Worm (Caenorhabditis elegans): Measurements from ENCODE around the gene Y56A3A.16.

Y56A3A.16 gene

ce11 chrIII:11946062-11946749 lies 32.1 kb upstream of the Y56A3A.16 start (continued):
- peak; percentile 91 for TF ChIP-seq zip-4 (GFP tag; optimal IDR thresholded peaks at IDR 0.05)
- peak; percentile 99 for TF ChIP-seq nhr-90 (tag; optimal IDR thresholded peaks at IDR 0.05; ENCODE audit: poor library complexity)
- TF ChIP-seq ets-5 (GFP tag; IDR thresholded peaks at IDR 0.05), result no peak
- TF ChIP-seq snpc-4 (tag; optimal IDR thresholded peaks at IDR 0.05), result peak; percentile 81
- TF ChIP-seq unc-86 (tag; optimal IDR thresholded peaks at IDR 0.05), result peak; percentile 96
- TF ChIP-seq C34B4.2 (tag; optimal IDR thresholded peaks at IDR 0.05), result peak; percentile 66
- TF ChIP-seq fkh-8 (tag; optimal IDR thresholded peaks at IDR 0.05), result peak; percentile 95
- peak in 1 of 2 experiments; percentile 100 for TF ChIP-seq ztf-11 (tag; optimal IDR thresholded peaks at IDR 0.05)
- peak; percentile 92 for TF ChIP-seq ceh-63 (GFP tag; optimal IDR thresholded peaks at IDR 0.05)
- TF ChIP-seq irx-1 (tag; optimal IDR thresholded peaks at IDR 0.05), result peak; percentile 100
- TF ChIP-seq efl-3 (GFP tag; optimal IDR thresholded peaks at IDR 0.05), result peak; percentile 99
- peak; percentile 100 for TF ChIP-seq hlh-17 (GFP tag; optimal IDR thresholded peaks at IDR 0.05; ENCODE audit: borderline replicate concordance)
- peak; percentile 61 for TF ChIP-seq F16B12.6 (tag; optimal IDR thresholded peaks at IDR 0.05)
- TF ChIP-seq lin-15B (tag; optimal IDR thresholded peaks at IDR 0.05), result peak; percentile 82
- peak; percentile 91 for TF ChIP-seq isw-1 (GFP tag; IDR thresholded peaks at IDR 0.05)
- TF ChIP-seq tlp-1 (tag; optimal IDR thresholded peaks at IDR 0.05), result no peak
- TF ChIP-seq nhr-28 (tag; optimal IDR thresholded peaks at IDR 0.05), result no peak
- peak; percentile 60 for TF ChIP-seq zag-1 (tag; optimal IDR thresholded peaks at IDR 0.05)
- peak; percentile 88 to 93 for TF ChIP-seq lsy-2 (tag; optimal IDR thresholded peaks at IDR 0.05)
- TF ChIP-seq nhr-84 (tag; optimal IDR thresholded peaks at IDR 0.05), result peak; percentile 22
- peak; percentile 93 for TF ChIP-seq sup-37 (GFP tag; optimal IDR thresholded peaks at IDR 0.05)
- TF ChIP-seq nhr-85 (tag), result peak; percentile 99
- peak; percentile 32 for TF ChIP-seq mef-2 (tag; optimal IDR thresholded peaks at IDR 0.05)
- TF ChIP-seq efl-1 (optimal IDR thresholded peaks at IDR 0.05), result peak; percentile 77 to 84
- TF ChIP-seq efl-1 (GFP tag; optimal IDR thresholded peaks at IDR 0.05 in 1 of 2), result peak; percentile 82 to 97
- peak; percentile 82 for TF ChIP-seq grh-1 (GFP tag; IDR thresholded peaks at IDR 0.05)
- TF ChIP-seq rnt-1 (tag; optimal IDR thresholded peaks at IDR 0.05), result peak; percentile 100
- peak; percentile 90 for TF ChIP-seq elt-2 (tag; optimal IDR thresholded peaks at IDR 0.05)
- peak; percentile 83 for TF ChIP-seq lin-13 (GFP tag; optimal IDR thresholded peaks at IDR 0.05)
- TF ChIP-seq pag-3 (tag; optimal IDR thresholded peaks at IDR 0.05; ENCODE audit: borderline replicate concordance, insufficient read depth), result no peak
- peak; percentile 76 for TF ChIP-seq ama-1 (optimal IDR thresholded peaks at IDR 0.05)
- TF ChIP-seq ceh-8 (GFP tag; optimal IDR thresholded peaks at IDR 0.05), result peak; percentile 95
- TF ChIP-seq lin-14 (GFP tag; optimal IDR thresholded peaks at IDR 0.05), result peak; percentile 93
- TF ChIP-seq C16A3.4 (tag; optimal IDR thresholded peaks at IDR 0.05), result peak; percentile 66
- TF ChIP-seq mep-1 (tag; optimal IDR thresholded peaks at IDR 0.05), result peak; percentile 88
- peak; percentile 96 for TF ChIP-seq snu-23 (GFP tag; optimal IDR thresholded peaks at IDR 0.05)
- peak; percentile 97 for TF ChIP-seq swsn-7 (tag; optimal IDR thresholded peaks at IDR 0.05)
- peak; percentile 98 for TF ChIP-seq C04F5.9 (tag; optimal IDR thresholded peaks at IDR 0.05)
- peak; percentile 100 for TF ChIP-seq ceh-90 (tag; optimal IDR thresholded peaks at IDR 0.05)
- TF ChIP-seq nhr-20 (tag; optimal IDR thresholded peaks at IDR 0.05), result peak; percentile 96
- TF ChIP-seq blmp-1 (tag; optimal IDR thresholded peaks at IDR 0.05), result peak; percentile 60
- TF ChIP-seq ces-1 (GFP tag; optimal IDR thresholded peaks at IDR 0.05), result no peak
- peak; percentile 3 for TF ChIP-seq nhr-237 (tag; optimal IDR thresholded peaks at IDR 0.05)
- peak; percentile 64 for TF ChIP-seq nhr-11 (tag; optimal IDR thresholded peaks at IDR 0.05)
- TF ChIP-seq fos-1 (tag; optimal IDR thresholded peaks at IDR 0.05), result peak; percentile 66
- TF ChIP-seq aly-2 (tag; optimal IDR thresholded peaks at IDR 0.05), result peak; percentile 79
- peak; percentile 100 for TF ChIP-seq fkh-4 (tag; optimal IDR thresholded peaks at IDR 0.05; ENCODE audit: borderline replicate concordance)
- TF ChIP-seq unc-30 (tag; optimal IDR thresholded peaks at IDR 0.05), result no peak
- no peak for TF ChIP-seq pqm-1 (tag; optimal IDR thresholded peaks at IDR 0.05)
- peak in 2 of 6 experiments; percentile 48 to 55 for TF ChIP-seq elt-3 (tag; optimal IDR thresholded peaks at IDR 0.05)
- peak; percentile 99 for TF ChIP-seq dsc-1 (tag; optimal IDR thresholded peaks at IDR 0.05)
- peak; percentile 98 for TF ChIP-seq hlh-4 (tag; optimal IDR thresholded peaks at IDR 0.05)

Data from whole organism, L1 larva.